Fruit fly (Drosophila melanogaster) whole organism, pupa: ENCODE results near the gene CG42577.
"Not testable (repeated sequence)": the region's sequence is repeated elsewhere in the genome, so short reads cannot be mapped to it uniquely, and the experiment has no call there.

Experiments
- CG12605 ChIP-seq: fragments of 200-800 bp; sonication (Bioruptor generic); IDR thresholded peaks from 2 replicates; pipeline ENCODE4 v1.3.6; 2022; ENCODE audit warnings: missing biosample characterization, missing genetic modification characterization
- CG13204 ChIP-seq: fragments of 200-800 bp; sonication (Bioruptor generic); optimal IDR thresholded peaks from 2 replicates; lab custom pipeline; 2018; ENCODE audit warnings: missing biosample characterization, mild to moderate bottlenecking, missing genetic modification characterization, moderate library complexity
- CG14655 ChIP-seq: fragments of 200-800 bp; sonication (Bioruptor generic); optimal IDR thresholded peaks from 3 replicates; lab custom pipeline; 2017; ENCODE audit warnings: mild to moderate bottlenecking, missing biosample characterization, missing genetic modification reagents, missing genetic modification characterization
- CG15710 ChIP-seq: fragments of 200-800 bp; sonication (Bioruptor generic); optimal IDR thresholded peaks from 2 replicates; lab custom pipeline; 2018; ENCODE audit warnings: missing biosample characterization, mild to moderate bottlenecking, missing genetic modification characterization, moderate library complexity
- CG17806 ChIP-seq: fragments of 200-800 bp; sonication (Bioruptor generic); optimal IDR thresholded peaks from 2 replicates; lab custom pipeline; 2018; ENCODE audit warnings: missing biosample characterization, mild to moderate bottlenecking, missing genetic modification characterization, moderate library complexity
- CG32121 ChIP-seq: fragments of 200-800 bp; sonication (Bioruptor generic); IDR thresholded peaks from 2 replicates; pipeline ENCODE4 v1.3.6; 2022; ENCODE audit warnings: missing biosample characterization, missing genetic modification characterization
- CG8159 ChIP-seq: fragments of 200-800 bp; sonication (Bioruptor generic); optimal IDR thresholded peaks from 3 replicates; lab custom pipeline; 2018; ENCODE audit warnings: missing biosample characterization, mild to moderate bottlenecking, missing genetic modification characterization, moderate library complexity
- CG8301 ChIP-seq: fragments of 200-800 bp; sonication (Bioruptor generic); optimal IDR thresholded peaks from 2 replicates; lab custom pipeline; 2018; ENCODE audit warnings: missing biosample characterization, mild to moderate bottlenecking, missing genetic modification characterization
- CG9948 ChIP-seq: fragments of 200-800 bp; sonication (Bioruptor generic); optimal IDR thresholded peaks from 2 replicates; lab custom pipeline; 2018; ENCODE audit warnings: missing biosample characterization, mild to moderate bottlenecking, missing genetic modification characterization, moderate library complexity
- EcR ChIP-seq: fragments of 200-800 bp; sonication (Bioruptor generic); optimal IDR thresholded peaks from 3 replicates; lab custom pipeline; 2019; ENCODE audit warnings: missing biosample characterization, missing genetic modification characterization, mild to moderate bottlenecking, moderate library complexity, missing genetic modification reagents
- Ets98B ChIP-seq: fragments of 200-800 bp; sonication (Bioruptor generic); IDR thresholded peaks from 2 replicates; pipeline ENCODE4 v1.3.6; 2022; ENCODE audit warnings: missing biosample characterization, missing genetic modification characterization
- Pif1A ChIP-seq: fragments of 200-800 bp; sonication (Bioruptor generic); optimal IDR thresholded peaks from 3 replicates; lab custom pipeline; 2016; ENCODE audit warnings: missing biosample characterization, missing genetic modification characterization
- Snoo ChIP-seq: fragments of 200-800 bp; sonication (Bioruptor generic); optimal IDR thresholded peaks from 3 replicates; lab custom pipeline; 2017; ENCODE audit warnings: missing biosample characterization, mild to moderate bottlenecking, missing genetic modification characterization, inconsistent platforms
- gl ChIP-seq: fragments of 200-800 bp; sonication (Bioruptor generic); optimal IDR thresholded peaks from 2 replicates; lab custom pipeline; 2018; ENCODE audit warnings: missing biosample characterization, mild to moderate bottlenecking, missing genetic modification characterization

DNA sequence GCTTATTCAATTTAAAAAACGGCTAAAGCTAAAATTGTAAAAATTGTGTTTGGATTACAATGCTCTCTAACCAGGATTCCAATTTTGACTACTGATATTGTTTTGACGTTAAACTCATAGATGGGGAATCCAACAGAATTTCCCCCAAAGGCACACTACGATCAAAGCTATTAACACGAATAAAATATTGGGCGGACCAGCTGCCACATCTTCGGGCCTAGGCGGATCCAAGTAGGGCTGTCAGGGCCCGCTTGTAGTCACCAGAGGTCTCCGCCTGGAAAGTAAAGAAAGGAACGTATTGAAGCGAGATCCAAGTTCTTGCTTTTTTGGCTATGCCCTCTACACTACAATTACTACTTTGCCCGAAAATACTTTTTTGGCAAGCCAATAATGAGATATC lies 34.1 kb upstream of the CG42577 start, which contains the start of gene Sdic4:
- not testable (repeated sequence) for TF ChIP-seq CG32121; Pif1A; EcR (GFP tag; lab: Kevin White, UChicago); CG8301 (tag; lab: Kevin White, UChicago); CG15710 (tag; lab: Kevin White, UChicago); CG9948 (tag; lab: Kevin White, UChicago); Snoo (tag; lab: Kevin White, UChicago); CG13204 (GFP tag; lab: Kevin White, UChicago); CG17806 (tag; lab: Kevin White, UChicago); CG14655 (GFP tag; lab: Kevin White, UChicago); CG12605 (GFP tag; lab: Robert Waterston, UW); CG8159; gl (tag; lab: Kevin White, UChicago); Ets98B (GFP tag; lab: Robert Waterston, UW)
